Fruit fly (Drosophila melanogaster) whole organism, adult: ENCODE results near the gene TwdlF.

Experiments
- CG12768 ChIP-seq: fragments of 200-800 bp; sonication (Bioruptor generic); optimal IDR thresholded peaks from 2 replicates; lab custom pipeline; 2017; ENCODE audit warnings: missing biosample characterization, missing genetic modification characterization, mild to moderate bottlenecking, moderate library complexity, missing genetic modification reagents
- CG33017 ChIP-seq: fragments of 200-800 bp; sonication (Bioruptor generic); optimal IDR thresholded peaks from 2 replicates; lab custom pipeline; 2018; ENCODE audit warnings: missing biosample characterization, mild to moderate bottlenecking, missing genetic modification characterization, moderate library complexity
- Crg-1 ChIP-seq: fragments of 200-800 bp; sonication (Bioruptor generic); optimal IDR thresholded peaks from 2 replicates; lab custom pipeline; 2016; ENCODE audit warnings: missing biosample characterization, missing genetic modification characterization
- pad ChIP-seq: fragments of 200-800 bp; sonication (Bioruptor generic); optimal IDR thresholded peaks from 3 replicates; lab custom pipeline; 2017; ENCODE audit warnings: missing biosample characterization, missing genetic modification characterization, mild to moderate bottlenecking, moderate library complexity, missing genetic modification reagents

dm6 chr3R:4251241-4251640 lies 4.4 kb downstream of the TwdlF start, which contains the start of gene TwdlG:
- TF ChIP-seq pad (GFP tag; lab: Kevin White, UChicago) = no peak
- TF ChIP-seq CG33017 = no peak
- no peak for TF ChIP-seq CG12768 (GFP tag; lab: Kevin White, UChicago)
- TF ChIP-seq Crg-1 (GFP tag; lab: Kevin White, UChicago) = no peak
